Fruit fly (Drosophila melanogaster) whole organism, embryonic: ENCODE data around the gene Rab19.
A peak's percentile ranks its signal among the peaks of the same experiment; 100 is the strongest.

Experiments
- B-H1 ChIP-seq: fragments of 200-800 bp; sonication (Bioruptor generic); IDR thresholded peaks from 3 replicates; pipeline ENCODE4 v1.3.6; 2022; ENCODE audit warnings: missing biosample characterization, missing genetic modification characterization
- CG12391 ChIP-seq: fragments of 200-800 bp; sonication (Bioruptor generic); optimal IDR thresholded peaks from 3 replicates; lab custom pipeline; 2018; ENCODE audit warnings: missing biosample characterization, mild to moderate bottlenecking, missing genetic modification characterization, moderate library complexity
- CG15601 ChIP-seq: fragments of 200-800 bp; sonication (Bioruptor generic); optimal IDR thresholded peaks from 3 replicates; lab custom pipeline; 2019; ENCODE audit warnings: missing biosample characterization, mild to moderate bottlenecking, missing genetic modification characterization, moderate library complexity
- CG17359 ChIP-seq: fragments of 200-800 bp; sonication (Bioruptor generic); optimal IDR thresholded peaks from 3 replicates; lab custom pipeline; 2018; ENCODE audit warnings: missing biosample characterization, mild to moderate bottlenecking, missing genetic modification characterization, moderate library complexity
- CG18599 ChIP-seq: fragments of 200-800 bp; sonication (Bioruptor generic); optimal IDR thresholded peaks from 3 replicates; lab custom pipeline; 2017; ENCODE audit warnings: missing biosample characterization, missing genetic modification characterization, mild to moderate bottlenecking, moderate library complexity, missing genetic modification reagents
- CG2202 ChIP-seq: fragments of 200-800 bp; sonication (Bioruptor generic); optimal IDR thresholded peaks from 2 replicates; lab custom pipeline; 2018; ENCODE audit warnings: missing biosample characterization, mild to moderate bottlenecking, missing genetic modification characterization
- CG3163 ChIP-seq: fragments of 200-800 bp; sonication (Bioruptor generic); optimal IDR thresholded peaks from 3 replicates; lab custom pipeline; 2016; ENCODE audit warnings: missing biosample characterization, missing genetic modification characterization
- CG4820 ChIP-seq: fragments of 200-800 bp; sonication (Bioruptor generic); optimal IDR thresholded peaks from 3 replicates; lab custom pipeline; 2016; ENCODE audit warnings: missing biosample characterization, missing genetic modification characterization
- CG6854 ChIP-seq: fragments of 200-800 bp; sonication (Bioruptor generic); optimal IDR thresholded peaks from 3 replicates; lab custom pipeline; 2017; ENCODE audit warnings: missing biosample characterization, mild to moderate bottlenecking, missing genetic modification characterization
- CG7786 ChIP-seq: fragments of 200-800 bp; sonication (Bioruptor generic); optimal IDR thresholded peaks from 2 replicates; lab custom pipeline; 2016; ENCODE audit warnings: missing biosample characterization, missing genetic modification characterization
- CG7928 ChIP-seq: fragments of 200-800 bp; sonication (Bioruptor generic); optimal IDR thresholded peaks from 2 replicates; lab custom pipeline; 2017; ENCODE audit warnings: missing biosample characterization, mild to moderate bottlenecking, missing genetic modification characterization
- CG8944 ChIP-seq: fragments of 200-800 bp; sonication (Bioruptor generic); optimal IDR thresholded peaks from 3 replicates; lab custom pipeline; 2016; ENCODE audit warnings: missing biosample characterization, missing genetic modification characterization
- CG9609 ChIP-seq: fragments of 200-800 bp; sonication (Bioruptor generic); optimal IDR thresholded peaks from 3 replicates; lab custom pipeline; 2016; ENCODE audit warnings: missing biosample characterization, missing genetic modification characterization
- CG9797 ChIP-seq: fragments of 200-800 bp; sonication (Bioruptor generic); optimal IDR thresholded peaks from 3 replicates; lab custom pipeline; 2018; ENCODE audit warnings: missing biosample characterization, mild to moderate bottlenecking, missing genetic modification characterization
- CHES-1-like ChIP-seq: fragments of 200-800 bp; sonication (Bioruptor generic); optimal IDR thresholded peaks from 2 replicates; lab custom pipeline; 2016; ENCODE audit warnings: missing biosample characterization, missing genetic modification characterization
- Dfd ChIP-seq, 2 experiments: fragments of >200 bp; optimal IDR thresholded peaks; 2 replicates each; lab custom pipeline; 2017; ENCODE audit warnings: missing biosample characterization in 2 of 2, missing genetic modification characterization in 2 of 2
- Fer1 ChIP-seq: fragments of 200-800 bp; sonication (Bioruptor generic); optimal IDR thresholded peaks from 2 replicates; lab custom pipeline; 2017; ENCODE audit warnings: missing biosample characterization, mild to moderate bottlenecking, missing genetic modification characterization
- Gug ChIP-seq: fragments of 200-800 bp; sonication (Bioruptor generic); IDR thresholded peaks from 4 replicates; pipeline ENCODE4 v1.3.6; 2022; ENCODE audit warnings: missing biosample characterization, missing genetic modification characterization
- Hr39 ChIP-seq: fragments of >200 bp; optimal IDR thresholded peaks from 2 replicates; lab custom pipeline; 2017
- Hsf ChIP-seq: fragments of 200-800 bp; sonication (Bioruptor generic); optimal IDR thresholded peaks from 3 replicates; lab custom pipeline; 2016; ENCODE audit warnings: missing biosample characterization, missing genetic modification characterization
- MBD-R2 ChIP-seq: fragments of 200-800 bp; sonication (Bioruptor generic); IDR thresholded peaks from 2 replicates; pipeline ENCODE4 v1.3.6; 2022; ENCODE audit warnings: missing biosample characterization, missing genetic modification characterization
- Med ChIP-seq: fragments of 200-800 bp; sonication (Bioruptor generic); peaks from one replicate; lab custom pipeline; 2016; ENCODE audit warnings: missing biosample characterization, missing genetic modification characterization, mild to moderate bottlenecking, inconsistent platforms, moderate library complexity
- Neu2 ChIP-seq: fragments of 200-800 bp; sonication (Bioruptor generic); optimal IDR thresholded peaks from 3 replicates; lab custom pipeline; 2016; ENCODE audit warnings: missing biosample characterization, missing genetic modification characterization, borderline replicate concordance
- Nf-YC ChIP-seq: fragments of 200-800 bp; optimal IDR thresholded peaks from 3 replicates; lab custom pipeline; 2019; ENCODE audit warnings: missing biosample characterization, mild to moderate bottlenecking, missing genetic modification characterization, moderate library complexity
- Ravus ChIP-seq: fragments of 200-800 bp; sonication (Bioruptor generic); IDR thresholded peaks from 2 replicates; pipeline ENCODE4 v1.3.6; 2022; ENCODE audit warnings: missing biosample characterization, missing genetic modification characterization
- Sox102F ChIP-seq: fragments of 200-800 bp; sonication (Bioruptor generic); optimal IDR thresholded peaks from 2 replicates; lab custom pipeline; 2018; ENCODE audit warnings: missing biosample characterization, mild to moderate bottlenecking, missing genetic modification characterization, moderate library complexity
- Stat92E ChIP-seq, 3 experiments: fragments of >200 bp in 2 of 3; fragments of 200-800 bp in 1 of 3; sonication (Bioruptor generic) in 1 of 3; optimal IDR thresholded peaks; 2 replicates each; lab custom pipeline; 2017 to 2019; ENCODE audit warnings: missing biosample characterization in 3 of 3, missing genetic modification characterization in 3 of 3, mild to moderate bottlenecking in 1 of 3, moderate library complexity in 1 of 3
- Tbp ChIP-seq: fragments of >200 bp; optimal IDR thresholded peaks from 2 replicates; lab custom pipeline; 2018; ENCODE audit warnings: missing biosample characterization, missing genetic modification characterization
- br ChIP-seq: fragments of >200 bp; optimal IDR thresholded peaks from 2 replicates; lab custom pipeline; 2017
- cad ChIP-seq: fragments of >200 bp; optimal IDR thresholded peaks from 2 replicates; lab custom pipeline; 2017; ENCODE audit warnings: missing biosample characterization, missing genetic modification characterization
- cato ChIP-seq: fragments of 200-800 bp; sonication (Bioruptor generic); optimal IDR thresholded peaks from 2 replicates; lab custom pipeline; 2016; ENCODE audit warnings: missing biosample characterization, missing genetic modification characterization, borderline replicate concordance
- chif ChIP-seq, 2 experiments: fragments of 200-800 bp; sonication (Bioruptor generic); optimal IDR thresholded peaks; 3 replicates each; lab custom pipeline; 2016; ENCODE audit warnings: missing biosample characterization in 2 of 2, missing genetic modification characterization in 2 of 2
- croc ChIP-seq: fragments of 200-800 bp; sonication (Bioruptor generic); conservative IDR thresholded peaks from 3 replicates; pipeline ENCODE4 v1.3.6; 2022; ENCODE audit warnings: missing biosample characterization, missing genetic modification characterization
- exex ChIP-seq: fragments of 200-800 bp; sonication (Bioruptor generic); optimal IDR thresholded peaks from 4 replicates; lab custom pipeline; 2018; ENCODE audit warnings: missing biosample characterization, mild to moderate bottlenecking, missing genetic modification characterization, moderate library complexity
- fd3F ChIP-seq: fragments of 200-800 bp; sonication (Bioruptor generic); optimal IDR thresholded peaks from 2 replicates; lab custom pipeline; 2018; ENCODE audit warnings: missing biosample characterization, mild to moderate bottlenecking, missing genetic modification characterization, moderate library complexity
- hb ChIP-seq: fragments of 200-800 bp; sonication (Bioruptor generic); IDR thresholded peaks from 3 replicates; pipeline ENCODE4 v1.3.6; 2022; ENCODE audit warnings: missing biosample characterization, missing genetic modification characterization; ENCODE audit not compliant: partially characterized antibody
- hkb ChIP-seq, 2 experiments: fragments of 200-800 bp in 1 of 2; fragments of >200 bp in 1 of 2; sonication (Bioruptor generic) in 1 of 2; IDR thresholded peaks in 1 of 2; optimal IDR thresholded peaks in 1 of 2; 2 replicates each; pipeline versions ENCODE4 v1.3.6 to Lab custom; 2017 to 2022; ENCODE audit warnings: missing biosample characterization in 1 of 2, missing genetic modification characterization in 1 of 2
- jumu ChIP-seq: fragments of 200-800 bp; sonication (Bioruptor generic); optimal IDR thresholded peaks from 3 replicates; lab custom pipeline; 2016; ENCODE audit warnings: missing biosample characterization, missing genetic modification characterization
- kah ChIP-seq: fragments of 200-800 bp; sonication (Bioruptor generic); optimal IDR thresholded peaks from 2 replicates; lab custom pipeline; 2018; ENCODE audit warnings: missing biosample characterization, mild to moderate bottlenecking, missing genetic modification characterization
- lilli ChIP-seq: fragments of 200-800 bp; sonication (Bioruptor generic); optimal IDR thresholded peaks from 3 replicates; lab custom pipeline; 2016; ENCODE audit warnings: missing biosample characterization, missing genetic modification characterization
- mld ChIP-seq: fragments of 200-800 bp; sonication (Bioruptor generic); IDR thresholded peaks from 3 replicates; pipeline ENCODE4 v1.3.6; 2022; ENCODE audit warnings: missing biosample characterization, missing genetic modification characterization; ENCODE audit not compliant: partially characterized antibody
- psq ChIP-seq: fragments of 200-800 bp; sonication (Bioruptor generic); optimal IDR thresholded peaks from 2 replicates; lab custom pipeline; 2017; ENCODE audit warnings: missing biosample characterization, missing genetic modification characterization
- row ChIP-seq: fragments of 200-800 bp; sonication (Bioruptor generic); IDR thresholded peaks from 3 replicates; pipeline ENCODE4 v1.3.6; 2022; ENCODE audit warnings: missing biosample characterization, missing genetic modification characterization
- run ChIP-seq: fragments of 200-800 bp; sonication (Bioruptor generic); optimal IDR thresholded peaks from 3 replicates; lab custom pipeline; 2018; ENCODE audit warnings: missing biosample characterization, mild to moderate bottlenecking, missing genetic modification characterization
- slp2 ChIP-seq: fragments of 200-800 bp; sonication (Bioruptor generic); optimal IDR thresholded peaks from 2 replicates; lab custom pipeline; 2016; ENCODE audit warnings: missing biosample characterization, missing genetic modification characterization
- tup ChIP-seq: fragments of 200-800 bp; sonication (Bioruptor generic); optimal IDR thresholded peaks from 2 replicates; lab custom pipeline; 2016; ENCODE audit warnings: missing biosample characterization, mild to moderate bottlenecking, missing genetic modification characterization, moderate library complexity
- vvl ChIP-seq: fragments of 200-800 bp; sonication (Bioruptor generic); IDR thresholded peaks from 2 replicates; pipeline ENCODE4 v1.3.6; 2022; ENCODE audit warnings: missing biosample characterization, missing genetic modification characterization
- zen ChIP-seq: fragments of 200-800 bp; sonication (Bioruptor generic); optimal IDR thresholded peaks from 3 replicates; lab custom pipeline; 2018; ENCODE audit warnings: missing biosample characterization, mild to moderate bottlenecking, missing genetic modification characterization, moderate library complexity

The Rab19 gene

DNA sequence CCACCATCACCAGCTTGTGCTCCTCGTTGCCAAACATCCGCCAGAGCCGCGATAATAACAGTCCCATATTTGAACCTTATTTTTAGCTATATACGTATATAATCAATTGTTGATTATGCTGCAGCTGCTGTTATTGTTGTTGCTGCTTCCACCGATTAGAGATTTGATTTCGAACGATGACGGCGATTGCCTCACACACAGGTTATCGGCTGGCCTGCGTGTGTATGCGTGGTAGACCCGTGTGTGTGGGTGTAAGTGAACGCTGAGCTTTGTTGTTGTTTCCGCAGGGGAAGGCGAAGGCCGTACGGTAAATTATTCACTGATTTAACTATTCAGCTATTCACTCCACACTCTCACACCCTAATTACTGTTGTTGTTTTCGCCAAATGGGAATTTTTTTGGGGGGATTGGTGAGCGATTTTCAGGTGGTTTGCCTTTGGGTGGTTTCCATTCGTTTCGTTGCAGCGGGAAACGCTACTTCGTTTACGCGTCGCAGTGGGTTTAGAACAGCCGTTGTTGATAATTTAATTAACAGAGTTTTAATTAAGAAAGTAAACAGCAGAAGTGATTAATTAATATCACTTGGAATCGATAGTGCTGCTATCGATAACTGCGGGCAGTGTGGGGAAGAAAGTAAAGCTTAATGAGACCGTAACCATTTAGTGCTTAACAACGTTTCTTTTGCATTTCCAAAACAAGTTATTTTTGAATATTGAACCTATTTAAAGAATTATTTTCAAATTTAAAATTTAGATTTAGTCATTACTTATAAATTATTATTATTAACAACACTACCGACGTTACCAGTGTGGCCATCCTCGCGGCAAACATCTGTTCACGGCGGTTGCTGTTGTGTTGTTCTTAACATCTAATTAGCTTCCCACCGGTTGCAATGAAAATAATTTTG, 2.7 kb downstream of the Rab19 start, which contains the start of the genes Arl5 and CG13671 (continued):
- TF ChIP-seq slp2 (GFP tag; lab: Kevin White, UChicago), result no peak
- TF ChIP-seq hb (GFP tag; lab: Robert Waterston, UW), result peak; percentile 77; the same call in 2 of the 3 replicates
- no peak for TF ChIP-seq cad (GFP tag; lab: Kevin White, UChicago)
- TF ChIP-seq tup (GFP tag; lab: Kevin White, UChicago), result peak; percentile 68
- TF ChIP-seq CG8944 (GFP tag; lab: Kevin White, UChicago), result peak; percentile 39
- TF ChIP-seq Sox102F (GFP tag; lab: Kevin White, UChicago), result no peak
- peak; percentile 23 for TF ChIP-seq CHES-1-like (GFP tag; lab: Kevin White, UChicago)
- peak; percentile 28 for TF ChIP-seq kah
- peak; percentile 44 for TF ChIP-seq croc
- TF ChIP-seq CG7928 (GFP tag; lab: Kevin White, UChicago), result peak; percentile 47
- TF ChIP-seq Ravus (GFP tag; lab: Robert Waterston, UW), result peak; percentile 24
- no peak for TF ChIP-seq CG6854
- TF ChIP-seq Neu2 (GFP tag; lab: Kevin White, UChicago), result no peak
- TF ChIP-seq chif (GFP tag; optimal IDR thresholded peaks at IDR 0.05; lab: Kevin White, UChicago), result peak; percentile 60
- TF ChIP-seq Dfd (GFP tag; optimal IDR thresholded peaks at IDR 0.05; lab: Kevin White, UChicago), result no peak
- no peak for TF ChIP-seq Hr39 (lab: Kevin White, UChicago)
- TF ChIP-seq run (tag; lab: Kevin White, UChicago), result no peak
- peak; percentile 73; the same call in 3 of the 4 replicates for TF ChIP-seq Gug (GFP tag; lab: Robert Waterston, UW)
- peak; percentile 90 for TF ChIP-seq zen
- TF ChIP-seq vvl (GFP tag; lab: Robert Waterston, UW), result peak; percentile 91
- TF ChIP-seq br (lab: Kevin White, UChicago), result no peak
- peak; percentile 61 for TF ChIP-seq CG15601 (tag; lab: Kevin White, UChicago)
- TF ChIP-seq B-H1 (GFP tag; lab: Robert Waterston, UW), result peak; percentile 69; the same call in 1 of the 3 replicates
- peak; percentile 63 for TF ChIP-seq psq
- TF ChIP-seq hkb (optimal IDR thresholded peaks at IDR 0.05; lab: Kevin White, UChicago), result no peak
- TF ChIP-seq hkb (GFP tag; IDR thresholded peaks at IDR 0.05; lab: Robert Waterston, UW), result peak; percentile 73
- peak; percentile 84 for TF ChIP-seq CG9797 (GFP tag; lab: Kevin White, UChicago)
- TF ChIP-seq CG17359, result peak; percentile 77
- TF ChIP-seq CG2202 (tag; lab: Kevin White, UChicago), result peak; percentile 68
- peak; percentile 85 for TF ChIP-seq exex
- TF ChIP-seq Stat92E (GFP tag; optimal IDR thresholded peaks at IDR 0.05; lab: Kevin White, UChicago), result peak in 1 of 3 experiments; percentile 10
- TF ChIP-seq MBD-R2, result peak; percentile 94
- peak; percentile 37 for TF ChIP-seq Nf-YC (tag; lab: Kevin White, UChicago)
- TF ChIP-seq fd3F (GFP tag; lab: Kevin White, UChicago), result peak; percentile 15
- peak; percentile 60 for TF ChIP-seq CG3163 (GFP tag; lab: Kevin White, UChicago)
- peak; percentile 67 for TF ChIP-seq CG9609
- TF ChIP-seq CG18599, result peak; percentile 83
- TF ChIP-seq Fer1 (GFP tag; lab: Kevin White, UChicago), result peak; percentile 38
- TF ChIP-seq Tbp (GFP tag; lab: Kevin White, UChicago), result no peak
- peak; percentile 85 for TF ChIP-seq lilli (GFP tag; lab: Kevin White, UChicago)
- TF ChIP-seq CG7786 (GFP tag; lab: Kevin White, UChicago), result peak; percentile 27
- TF ChIP-seq Med, result peak; percentile 92
- 0 out of 3 replicates have a peak, but pooled peaks have one; percentile 56 for TF ChIP-seq mld
- peak; percentile 91 for TF ChIP-seq CG12391 (tag; lab: Kevin White, UChicago)
- peak; percentile 74 for TF ChIP-seq cato (GFP tag; lab: Kevin White, UChicago)
- TF ChIP-seq CG4820 (GFP tag; lab: Kevin White, UChicago), result peak; percentile 81
- peak; percentile 68 for TF ChIP-seq row (GFP tag; lab: Robert Waterston, UW)
- peak; percentile 69 for TF ChIP-seq Hsf (GFP tag; lab: Kevin White, UChicago)
- peak; percentile 34 for TF ChIP-seq jumu (GFP tag; lab: Kevin White, UChicago)
